Worm (Caenorhabditis elegans): Measurements from ENCODE around the gene ent-5.

- TF ChIP-seq W03F9.2 (tag; optimal IDR thresholded peaks at IDR 0.05) (no peak), him-1 (tag; optimal IDR thresholded peaks at IDR 0.05) (no peak)
Measured at ce11 chrX:4658303-4658702, 9.3 kb upstream of the ent-5 start.

Data from whole organism, L4/young adult.